Worm (Caenorhabditis elegans) whole organism, L4/young adult: ENCODE results near the gene spe-49.

Experiments
- W03F9.2 ChIP-seq: fragments of 150-350 bp; optimal IDR thresholded peaks from 2 replicates; lab custom pipeline; 2014; ENCODE audit warnings: missing biosample characterization, missing genetic modification characterization
- dao-5 ChIP-seq: sonication (generic microtip); optimal IDR thresholded peaks from 2 replicates; lab custom pipeline; 2016; ENCODE audit warnings: missing genotype, missing genetic modification characterization, moderate library complexity, missing compliant biosample characterization

ce11 chrV:6321733-6322198 lies 40.6 kb downstream of the spe-49 start, which contains the start of gene T28C12.15:
- TF ChIP-seq dao-5 (tag; lab: Kevin White, UChicago) (no peak), W03F9.2 (no peak)
